Worm (Caenorhabditis elegans) whole organism, mixed stage, embryonic: ENCODE data around the gene F55B11.3.
"Not testable (repeated sequence)": the region's sequence is repeated elsewhere in the genome, so short reads cannot be mapped to it uniquely, and the experiment has no call there.

Experiments used
- M03D4.4 ChIP-seq: sonication (generic microtip); optimal IDR thresholded peaks from 2 replicates; lab custom pipeline; 2017; ENCODE audit warnings: mild to moderate bottlenecking, missing genetic modification characterization, missing compliant biosample characterization
- bed-3 ChIP-seq: fragments of 200-800 bp; sonication (Bioruptor generic); optimal IDR thresholded peaks from 3 replicates; lab custom pipeline; 2018; ENCODE audit warnings: mild to moderate bottlenecking, missing genetic modification characterization, moderate library complexity, missing compliant biosample characterization
- blmp-1 ChIP-seq: fragments of 150-350 bp; optimal IDR thresholded peaks from 2 replicates; lab custom pipeline; 2014; ENCODE audit warnings: missing biosample characterization, missing genetic modification characterization
- ceh-39 ChIP-seq: fragments of 150-350 bp; optimal IDR thresholded peaks from 2 replicates; lab custom pipeline; 2014; ENCODE audit warnings: missing biosample characterization, missing genetic modification characterization
- ceh-43 ChIP-seq: fragments of 200-800 bp; sonication (Bioruptor generic); optimal IDR thresholded peaks from 2 replicates; lab custom pipeline; 2018; ENCODE audit warnings: mild to moderate bottlenecking, missing genetic modification characterization, moderate library complexity, missing compliant biosample characterization
- ceh-83 ChIP-seq: fragments of 200-800 bp; sonication (Bioruptor generic); optimal IDR thresholded peaks from 2 replicates; lab custom pipeline; 2018; ENCODE audit warnings: mild to moderate bottlenecking, missing genetic modification characterization, missing compliant biosample characterization
- ces-1 ChIP-seq: fragments of 150-350 bp; optimal IDR thresholded peaks from 2 replicates; lab custom pipeline; 2014; ENCODE audit warnings: missing biosample characterization, missing genetic modification reagents, missing genetic modification characterization
- cnd-1 ChIP-seq: fragments of 200-800 bp; sonication (Bioruptor generic); optimal IDR thresholded peaks from 2 replicates; lab custom pipeline; 2018; ENCODE audit warnings: mild to moderate bottlenecking, missing genetic modification characterization, missing compliant biosample characterization
- drap-1 ChIP-seq: fragments of 200-800 bp; sonication (Bioruptor generic); optimal IDR thresholded peaks from 3 replicates; lab custom pipeline; 2018; ENCODE audit warnings: mild to moderate bottlenecking, missing genetic modification characterization, missing compliant biosample characterization
- elt-1 ChIP-seq: sonication (generic microtip); optimal IDR thresholded peaks from 2 replicates; lab custom pipeline; 2017; ENCODE audit warnings: missing genetic modification characterization, mild to moderate bottlenecking, missing compliant biosample characterization, antibody characterized with exemption, moderate library complexity, borderline replicate concordance; ENCODE audit not compliant: insufficient read depth
- elt-3 ChIP-seq: fragments of 150-350 bp; optimal IDR thresholded peaks from 2 replicates; lab custom pipeline; 2014; ENCODE audit warnings: missing biosample characterization, missing genetic modification characterization
- flh-1 ChIP-seq: fragments of 200-800 bp; sonication (Bioruptor generic); optimal IDR thresholded peaks from 2 replicates; lab custom pipeline; 2018; ENCODE audit warnings: mild to moderate bottlenecking, missing genetic modification characterization, moderate library complexity, missing compliant biosample characterization
- ham-2 ChIP-seq: fragments of 200-800 bp; sonication (Bioruptor generic); optimal IDR thresholded peaks from 2 replicates; lab custom pipeline; 2018; ENCODE audit warnings: mild to moderate bottlenecking, missing genetic modification characterization, missing compliant biosample characterization
- hlh-1 ChIP-seq: fragments of 150-350 bp; optimal IDR thresholded peaks from 2 replicates; lab custom pipeline; 2014; ENCODE audit warnings: missing biosample characterization, missing genetic modification reagents, missing genetic modification characterization
- lin-13 ChIP-seq: fragments of 150-350 bp; optimal IDR thresholded peaks from 2 replicates; lab custom pipeline; 2014; ENCODE audit warnings: missing biosample characterization, missing genetic modification characterization
- lin-32 ChIP-seq: fragments of 200-800 bp; sonication (Bioruptor generic); optimal IDR thresholded peaks from 2 replicates; lab custom pipeline; 2018; ENCODE audit warnings: mild to moderate bottlenecking, missing genetic modification characterization, missing compliant biosample characterization
- lsy-2 ChIP-seq: fragments of 150-350 bp; optimal IDR thresholded peaks from 2 replicates; lab custom pipeline; 2014; ENCODE audit warnings: missing biosample characterization, missing genetic modification characterization
- mep-1 ChIP-seq: fragments of 150-350 bp; optimal IDR thresholded peaks from 2 replicates; lab custom pipeline; 2017; ENCODE audit warnings: missing biosample characterization, missing genetic modification reagents, missing genetic modification characterization, inconsistent platforms
- mls-2 ChIP-seq: sonication (generic microtip); optimal IDR thresholded peaks from 2 replicates; lab custom pipeline; 2016; ENCODE audit warnings: mild to moderate bottlenecking, missing genetic modification characterization, moderate library complexity, missing compliant biosample characterization
- nhr-12 ChIP-seq: fragments of 150-350 bp; optimal IDR thresholded peaks from 2 replicates; lab custom pipeline; 2014; ENCODE audit warnings: missing biosample characterization, missing genetic modification characterization
- nhr-237 ChIP-seq: fragments of 150-350 bp; optimal IDR thresholded peaks from 2 replicates; lab custom pipeline; 2014; ENCODE audit warnings: missing biosample characterization, missing genetic modification characterization
- pha-4 ChIP-seq: fragments of 150-350 bp; optimal IDR thresholded peaks from 2 replicates; lab custom pipeline; 2018; ENCODE audit warnings: missing biosample characterization, missing genetic modification reagents, missing genetic modification characterization
- sem-2 ChIP-seq: fragments of 200-800 bp; sonication (Bioruptor generic); optimal IDR thresholded peaks from 2 replicates; lab custom pipeline; 2018; ENCODE audit warnings: mild to moderate bottlenecking, missing genetic modification characterization, missing compliant biosample characterization
- snpc-4 ChIP-seq: fragments of 150-350 bp; optimal IDR thresholded peaks from 2 replicates; lab custom pipeline; 2014; ENCODE audit warnings: missing biosample characterization, missing genetic modification characterization
- sptf-1 ChIP-seq: sonication (generic microtip); optimal IDR thresholded peaks from 2 replicates; lab custom pipeline; 2017; ENCODE audit warnings: mild to moderate bottlenecking, missing genetic modification characterization, moderate library complexity, missing compliant biosample characterization
- tbx-8 ChIP-seq: fragments of 200-800 bp; sonication (Bioruptor generic); optimal IDR thresholded peaks from 2 replicates; lab custom pipeline; 2018; ENCODE audit warnings: mild to moderate bottlenecking, missing genetic modification characterization, moderate library complexity, missing compliant biosample characterization
- unc-120 ChIP-seq: sonication (generic microtip); optimal IDR thresholded peaks from 2 replicates; lab custom pipeline; 2017; ENCODE audit warnings: missing genetic modification characterization, missing compliant biosample characterization; ENCODE audit not compliant: poor library complexity, severe bottlenecking
- unc-39 ChIP-seq: fragments of 150-350 bp; optimal IDR thresholded peaks from 2 replicates; lab custom pipeline; 2014; ENCODE audit warnings: missing biosample characterization, missing genetic modification characterization
- unc-62 ChIP-seq: fragments of 150-350 bp; optimal IDR thresholded peaks from 2 replicates; lab custom pipeline; 2014; ENCODE audit warnings: missing biosample characterization, missing genetic modification reagents, missing genetic modification characterization
- zip-8 ChIP-seq: fragments of 150-350 bp; optimal IDR thresholded peaks from 2 replicates; lab custom pipeline; 2014; ENCODE audit warnings: missing biosample characterization, missing genetic modification characterization
- ztf-11 ChIP-seq: fragments of 150-350 bp; optimal IDR thresholded peaks from 2 replicates; lab custom pipeline; 2014; ENCODE audit warnings: missing biosample characterization, missing genetic modification characterization

F55B11.3 gene

DNA sequence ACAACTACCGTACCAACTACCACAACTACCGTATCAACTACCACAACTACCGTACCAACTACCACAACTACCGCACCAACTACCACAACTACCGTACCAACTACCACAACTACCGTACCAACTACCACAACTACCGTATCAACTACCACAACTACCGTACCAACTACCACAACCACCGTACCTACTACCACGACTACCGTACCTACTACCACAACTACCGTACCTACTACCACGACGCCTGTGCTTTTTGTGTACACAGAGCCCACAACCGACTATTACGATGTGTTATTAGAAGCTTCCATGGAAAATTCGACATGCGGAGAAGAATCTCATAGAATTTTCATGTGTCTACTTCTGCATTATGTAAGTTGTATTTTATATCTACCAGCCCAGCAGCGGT lies 2.9 kb downstream of the F55B11.3 start, which contains the start of gene F55B11.5:
Gene F55B11.5 (plus strand): TSS at position 301 of the 400 bp plus-strand sequence.
- TF ChIP-seq pha-4; M03D4.4 (tag; lab: Kevin White, UChicago); ceh-39: not testable (repeated sequence)

DNA sequence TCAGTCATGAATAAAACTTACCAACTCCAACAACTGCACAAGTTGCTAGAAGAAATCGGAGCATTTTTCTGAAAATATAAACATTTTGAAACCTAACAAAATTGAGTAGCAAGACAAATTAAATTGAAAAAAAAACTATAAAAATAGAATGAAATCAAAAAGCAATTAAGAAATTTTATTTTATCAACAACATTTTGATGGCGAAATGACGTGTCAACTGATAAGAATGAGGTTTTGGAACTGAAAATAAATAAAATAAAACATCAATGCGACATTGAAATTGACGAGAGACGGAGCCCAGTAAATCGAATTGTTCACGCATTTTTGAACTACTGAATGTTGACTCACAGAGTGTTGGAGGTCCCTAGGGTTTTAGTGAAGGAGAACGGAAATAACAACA lies 6.4 kb downstream of the F55B11.3 start, which contains the start of gene F55B11.4:
Gene F55B11.4 (minus strand): TSS at position 68 of the 400 bp plus-strand sequence.
- TF ChIP-seq mls-2 = no peak
- no peak for TF ChIP-seq unc-62 (GFP tag; lab: Kevin White, UChicago)
- no peak for TF ChIP-seq zip-8 (tag; lab: Kevin White, UChicago)
- TF ChIP-seq unc-39 (tag; lab: Kevin White, UChicago) = no peak
- TF ChIP-seq lin-13 (tag; lab: Kevin White, UChicago) = no peak
- no peak for TF ChIP-seq bed-3 (GFP tag; lab: Kevin White, UChicago)
- TF ChIP-seq snpc-4 (tag; lab: Kevin White, UChicago) = no peak
- no peak for TF ChIP-seq mep-1
- TF ChIP-seq sptf-1 (tag; lab: Kevin White, UChicago) = no peak
- TF ChIP-seq flh-1 = no peak
- TF ChIP-seq ces-1 = no peak
- TF ChIP-seq ceh-43 (GFP tag; lab: Kevin White, UChicago) = no peak
- TF ChIP-seq M03D4.4 (tag; lab: Kevin White, UChicago) = no peak
- TF ChIP-seq ztf-11 (tag; lab: Kevin White, UChicago) = no peak
- no peak for TF ChIP-seq blmp-1 (tag; lab: Kevin White, UChicago)
- no peak for TF ChIP-seq elt-3
- no peak for TF ChIP-seq cnd-1 (tag; lab: Kevin White, UChicago)
- no peak for TF ChIP-seq sem-2
- no peak for TF ChIP-seq elt-1 (tag; lab: Kevin White, UChicago)
- TF ChIP-seq pha-4 = no peak

DNA sequence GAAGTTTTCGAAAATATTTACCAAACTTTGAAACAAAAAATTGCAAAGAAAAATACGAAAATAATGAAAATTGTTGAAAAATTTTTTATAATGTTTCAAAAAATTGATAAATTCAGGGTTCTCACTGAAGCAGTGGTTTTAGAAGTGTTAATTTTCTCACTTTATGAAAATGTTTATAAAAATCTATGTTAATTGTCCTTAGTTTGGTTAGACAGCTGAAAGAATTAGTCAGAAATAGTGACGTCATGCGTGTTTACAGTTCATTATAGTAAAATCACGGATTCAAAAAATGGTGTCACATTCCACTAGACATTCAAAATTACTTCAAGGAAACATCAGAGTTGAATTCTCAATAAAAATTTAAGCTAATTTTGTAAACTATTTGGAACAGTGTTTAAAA lies 11.4 kb downstream of the F55B11.3 start:
- TF ChIP-seq snpc-4 (tag; lab: Kevin White, UChicago) = no peak
- no peak for TF ChIP-seq elt-1 (tag; lab: Kevin White, UChicago)
- no peak for TF ChIP-seq cnd-1 (tag; lab: Kevin White, UChicago)
- TF ChIP-seq nhr-12 = no peak
- no peak for TF ChIP-seq ceh-43 (GFP tag; lab: Kevin White, UChicago)
- no peak for TF ChIP-seq unc-39 (tag; lab: Kevin White, UChicago)
- TF ChIP-seq pha-4 = no peak
- no peak for TF ChIP-seq tbx-8 (GFP tag; lab: Kevin White, UChicago)
- no peak for TF ChIP-seq zip-8 (tag; lab: Kevin White, UChicago)
- no peak for TF ChIP-seq lsy-2 (tag; lab: Kevin White, UChicago)
- TF ChIP-seq ces-1 = no peak

DNA sequence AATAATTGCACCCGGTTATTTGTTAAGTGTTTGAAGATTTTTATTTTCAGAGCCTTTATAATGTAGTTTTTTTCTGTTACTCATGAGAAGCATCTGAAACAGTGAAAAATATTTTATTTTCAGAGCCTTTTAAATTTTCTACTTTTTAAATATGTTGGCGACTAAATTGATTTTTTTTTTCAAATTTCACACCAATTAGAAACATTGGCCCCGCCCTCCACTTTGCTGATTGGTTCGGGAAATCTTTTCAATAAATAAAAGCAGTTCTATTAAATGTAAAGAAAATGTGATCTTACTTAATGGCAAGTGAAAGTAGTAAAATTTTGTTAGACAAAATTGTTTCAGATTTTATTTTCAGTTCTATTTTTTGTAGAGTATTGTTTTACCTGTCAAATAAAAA lies 12.9 kb downstream of the F55B11.3 start:
- TF ChIP-seq hlh-1 (tag; lab: Kevin White, UChicago) = no peak
- TF ChIP-seq ces-1 = no peak
- TF ChIP-seq sem-2 = no peak
- TF ChIP-seq lin-32 (GFP tag; lab: Kevin White, UChicago) = no peak
- no peak for TF ChIP-seq snpc-4 (tag; lab: Kevin White, UChicago)
- TF ChIP-seq zip-8 (tag; lab: Kevin White, UChicago) = no peak
- no peak for TF ChIP-seq lin-13 (tag; lab: Kevin White, UChicago)
- TF ChIP-seq ham-2 (GFP tag; lab: Kevin White, UChicago) = no peak
- TF ChIP-seq mls-2 = no peak
- TF ChIP-seq ceh-43 (GFP tag; lab: Kevin White, UChicago) = no peak
- TF ChIP-seq sptf-1 (tag; lab: Kevin White, UChicago) = no peak
- no peak for TF ChIP-seq mep-1
- TF ChIP-seq ceh-83 (GFP tag; lab: Kevin White, UChicago) = no peak
- TF ChIP-seq ceh-39 = no peak
- no peak for TF ChIP-seq unc-39 (tag; lab: Kevin White, UChicago)
- no peak for TF ChIP-seq drap-1 (GFP tag; lab: Kevin White, UChicago)
- TF ChIP-seq M03D4.4 (tag; lab: Kevin White, UChicago) = no peak
- no peak for TF ChIP-seq unc-120 (tag; lab: Kevin White, UChicago)
- TF ChIP-seq cnd-1 (tag; lab: Kevin White, UChicago) = no peak
- no peak for TF ChIP-seq tbx-8 (GFP tag; lab: Kevin White, UChicago)

DNA sequence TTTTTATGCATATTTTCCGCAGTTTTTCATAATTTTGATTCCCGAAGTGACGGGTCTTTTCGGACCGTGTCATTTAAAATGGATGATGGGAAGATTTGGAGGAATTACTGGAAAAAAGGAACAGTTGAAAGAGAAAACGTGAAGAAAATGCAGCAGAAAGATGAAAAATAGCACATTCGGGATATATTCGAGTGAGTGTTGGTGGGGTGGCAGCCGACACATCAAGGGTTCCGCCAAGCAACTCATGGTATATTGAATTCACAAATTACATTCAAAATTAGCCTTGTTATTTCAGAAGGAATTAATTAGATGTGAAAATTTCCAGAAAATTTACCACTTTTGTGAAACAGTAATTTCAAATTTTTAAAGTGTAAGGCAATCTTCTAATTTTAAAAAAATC lies 19.6 kb downstream of the F55B11.3 start, which contains the start of gene tra-3:
Gene tra-3 (minus strand): TSS at position 107 of the 400 bp plus-strand sequence.
- TF ChIP-seq nhr-237 (tag; lab: Kevin White, UChicago) (no peak), elt-3 (no peak), tbx-8 (GFP tag; lab: Kevin White, UChicago) (no peak), ham-2 (GFP tag; lab: Kevin White, UChicago) (no peak)
